Fruit fly (Drosophila melanogaster) whole organism, prepupa: ENCODE data around the gene Mics1.
A peak's percentile ranks its signal among the peaks of the same experiment; 100 is the strongest.

ENCODE experiments used
- Blimp-1 ChIP-seq: fragments of 200-800 bp; sonication (Bioruptor generic); optimal IDR thresholded peaks from 3 replicates; lab custom pipeline; 2017; ENCODE audit warnings: missing biosample characterization, missing genetic modification characterization, mild to moderate bottlenecking, moderate library complexity, missing genetic modification reagents
- CG10631 ChIP-seq: fragments of 200-800 bp; sonication (Bioruptor generic); optimal IDR thresholded peaks from 2 replicates; lab custom pipeline; 2016; ENCODE audit warnings: missing biosample characterization, missing genetic modification characterization
- CG11762 ChIP-seq: fragments of 200-800 bp; sonication (Bioruptor generic); optimal IDR thresholded peaks from 3 replicates; lab custom pipeline; 2016; ENCODE audit warnings: missing biosample characterization, missing genetic modification characterization; ENCODE audit not compliant: insufficient read depth
- CG1621 ChIP-seq: fragments of 200-800 bp; sonication (Bioruptor generic); optimal IDR thresholded peaks from 3 replicates; lab custom pipeline; 2018; ENCODE audit warnings: missing biosample characterization, mild to moderate bottlenecking, missing genetic modification characterization
- CG16779 ChIP-seq: fragments of 200-800 bp; sonication (Bioruptor generic); optimal IDR thresholded peaks from 3 replicates; lab custom pipeline; 2017; ENCODE audit warnings: missing biosample characterization, mild to moderate bottlenecking, missing genetic modification characterization
- CG3032 ChIP-seq: fragments of 200-800 bp; optimal IDR thresholded peaks from 2 replicates; lab custom pipeline; 2019; ENCODE audit warnings: missing biosample characterization, mild to moderate bottlenecking, missing genetic modification characterization, moderate library complexity
- CG31627 ChIP-seq: fragments of 200-800 bp; sonication (Bioruptor generic); optimal IDR thresholded peaks from 3 replicates; lab custom pipeline; 2016; ENCODE audit warnings: missing biosample characterization, missing genetic modification characterization
- CG3919 ChIP-seq: fragments of 200-800 bp; sonication (Bioruptor generic); optimal IDR thresholded peaks from 3 replicates; lab custom pipeline; 2016; ENCODE audit warnings: missing biosample characterization, missing genetic modification characterization
- CG4318 ChIP-seq: fragments of 200-800 bp; sonication (Bioruptor generic); optimal IDR thresholded peaks from 3 replicates; lab custom pipeline; 2017; ENCODE audit warnings: missing biosample characterization, mild to moderate bottlenecking, missing genetic modification characterization
- CG6276 ChIP-seq: fragments of 200-800 bp; sonication (Bioruptor generic); optimal IDR thresholded peaks from 2 replicates; lab custom pipeline; 2017; ENCODE audit warnings: missing biosample characterization, mild to moderate bottlenecking, missing genetic modification characterization
- CG8632 ChIP-seq: fragments of 200-800 bp; sonication (Bioruptor generic); optimal IDR thresholded peaks from 3 replicates; lab custom pipeline; 2016; ENCODE audit warnings: missing biosample characterization, missing genetic modification characterization
- CG9139 ChIP-seq: fragments of 200-800 bp; sonication (Bioruptor generic); optimal IDR thresholded peaks from 3 replicates; lab custom pipeline; 2017; ENCODE audit warnings: missing biosample characterization, mild to moderate bottlenecking, missing genetic modification characterization
- Eip75B ChIP-seq: fragments of 200-800 bp; sonication (Bioruptor generic); optimal IDR thresholded peaks from 3 replicates; lab custom pipeline; 2016; ENCODE audit warnings: missing biosample characterization, missing genetic modification characterization
- Eip78C ChIP-seq: fragments of 200-800 bp; sonication (Bioruptor generic); peaks from one replicate; lab custom pipeline; 2016; ENCODE audit warnings: missing biosample characterization, missing genetic modification characterization
- Ets21C ChIP-seq: fragments of 200-800 bp; sonication (Bioruptor generic); optimal IDR thresholded peaks from 3 replicates; lab custom pipeline; 2016; ENCODE audit warnings: missing biosample characterization, missing genetic modification characterization
- Ets96B ChIP-seq: fragments of 200-800 bp; optimal IDR thresholded peaks from 2 replicates; lab custom pipeline; 2019; ENCODE audit warnings: missing biosample characterization, mild to moderate bottlenecking, missing genetic modification characterization, moderate library complexity
- Hr38 ChIP-seq: sonication (Bioruptor generic); optimal IDR thresholded peaks from 2 replicates; lab custom pipeline; 2016; ENCODE audit warnings: missing biosample characterization, missing genetic modification characterization
- Hr39 ChIP-seq: fragments of 200-800 bp; sonication (Bioruptor generic); optimal IDR thresholded peaks from 2 replicates; lab custom pipeline; 2016; ENCODE audit warnings: missing biosample characterization, missing genetic modification characterization
- Hr4 ChIP-seq: fragments of 200-800 bp; sonication (Bioruptor generic); optimal IDR thresholded peaks from 3 replicates; lab custom pipeline; 2016; ENCODE audit warnings: missing biosample characterization, missing genetic modification characterization
- Met ChIP-seq: fragments of 200-800 bp; sonication (Bioruptor generic); optimal IDR thresholded peaks from 3 replicates; lab custom pipeline; 2016; ENCODE audit warnings: missing biosample characterization, missing genetic modification characterization
- Smox ChIP-seq: fragments of 200-800 bp; sonication (Bioruptor generic); optimal IDR thresholded peaks from 3 replicates; lab custom pipeline; 2016; ENCODE audit warnings: missing biosample characterization, missing genetic modification characterization
- Sox102F ChIP-seq: fragments of 200-800 bp; sonication (Bioruptor generic); optimal IDR thresholded peaks from 2 replicates; lab custom pipeline; 2016; ENCODE audit warnings: missing biosample characterization, mild to moderate bottlenecking, missing genetic modification characterization
- cyc ChIP-seq: fragments of 200-800 bp; sonication (Bioruptor generic); optimal IDR thresholded peaks from 3 replicates; lab custom pipeline; 2016; ENCODE audit warnings: missing biosample characterization, missing genetic modification characterization
- dac ChIP-seq: fragments of 200-800 bp; sonication (Bioruptor generic); optimal IDR thresholded peaks from 2 replicates; lab custom pipeline; 2017; ENCODE audit warnings: missing biosample characterization, mild to moderate bottlenecking, missing genetic modification characterization
- dsx ChIP-seq: fragments of 200-800 bp; optimal IDR thresholded peaks from 3 replicates; lab custom pipeline; 2019; ENCODE audit warnings: missing biosample characterization, mild to moderate bottlenecking, missing genetic modification characterization, moderate library complexity; ENCODE audit not compliant: poor library complexity, severe bottlenecking
- fd85E ChIP-seq: fragments of 200-800 bp; sonication (Bioruptor generic); optimal IDR thresholded peaks from 3 replicates; lab custom pipeline; 2016; ENCODE audit warnings: missing biosample characterization, missing genetic modification characterization
- fkh ChIP-seq: fragments of 200-800 bp; sonication (Bioruptor generic); optimal IDR thresholded peaks from 3 replicates; lab custom pipeline; 2017; ENCODE audit warnings: missing biosample characterization, mild to moderate bottlenecking, missing genetic modification characterization, moderate library complexity
- lz ChIP-seq: fragments of 200-800 bp; sonication (Bioruptor generic); optimal IDR thresholded peaks from 3 replicates; lab custom pipeline; 2016; ENCODE audit warnings: missing biosample characterization, missing genetic modification characterization
- net ChIP-seq: fragments of 200-800 bp; sonication (Bioruptor generic); optimal IDR thresholded peaks from 3 replicates; lab custom pipeline; 2016; ENCODE audit warnings: missing biosample characterization, missing genetic modification characterization
- pdm3 ChIP-seq: fragments of 200-800 bp; sonication (Bioruptor generic); optimal IDR thresholded peaks from 3 replicates; lab custom pipeline; 2016; ENCODE audit warnings: missing biosample characterization, missing genetic modification characterization
- salr ChIP-seq, 2 experiments: fragments of 200-800 bp; sonication (Bioruptor generic); optimal IDR thresholded peaks; 3 replicates each; lab custom pipeline; 2016 to 2018; ENCODE audit warnings: missing biosample characterization in 2 of 2, missing genetic modification characterization in 2 of 2, mild to moderate bottlenecking in 1 of 2
- ss ChIP-seq, 2 experiments: fragments of 200-800 bp; sonication (Bioruptor generic); optimal IDR thresholded peaks; 2 replicates in 1 of 2; 3 replicates in 1 of 2; lab custom pipeline; 2017 to 2018; ENCODE audit warnings: mild to moderate bottlenecking in 2 of 2, missing biosample characterization in 2 of 2, missing genetic modification characterization in 2 of 2, moderate library complexity in 1 of 2
- svp ChIP-seq: fragments of 200-800 bp; sonication (Bioruptor generic); peaks from one replicate; lab custom pipeline; 2016; ENCODE audit warnings: missing biosample characterization, missing genetic modification characterization
- topi ChIP-seq: fragments of 200-800 bp; sonication (Bioruptor generic); optimal IDR thresholded peaks from 3 replicates; lab custom pipeline; 2016; ENCODE audit warnings: missing biosample characterization, missing genetic modification characterization
- vri ChIP-seq: fragments of 200-800 bp; sonication (Bioruptor generic); optimal IDR thresholded peaks from 3 replicates; lab custom pipeline; 2016; ENCODE audit warnings: missing biosample characterization, mild to moderate bottlenecking, missing genetic modification characterization

Mics1 gene

dm6 chr3R:7522266-7522955 lies 20.2 kb upstream of the Mics1 start:
- TF ChIP-seq Ets21C (GFP tag; lab: Kevin White, UChicago) (no peak), svp (peak; percentile 91), dac (GFP tag; lab: Kevin White, UChicago) (no peak), Eip75B (GFP tag; lab: Kevin White, UChicago) (no peak), CG6276 (peak; percentile 70), fkh (GFP tag; lab: Kevin White, UChicago) (peak; percentile 20)

DNA sequence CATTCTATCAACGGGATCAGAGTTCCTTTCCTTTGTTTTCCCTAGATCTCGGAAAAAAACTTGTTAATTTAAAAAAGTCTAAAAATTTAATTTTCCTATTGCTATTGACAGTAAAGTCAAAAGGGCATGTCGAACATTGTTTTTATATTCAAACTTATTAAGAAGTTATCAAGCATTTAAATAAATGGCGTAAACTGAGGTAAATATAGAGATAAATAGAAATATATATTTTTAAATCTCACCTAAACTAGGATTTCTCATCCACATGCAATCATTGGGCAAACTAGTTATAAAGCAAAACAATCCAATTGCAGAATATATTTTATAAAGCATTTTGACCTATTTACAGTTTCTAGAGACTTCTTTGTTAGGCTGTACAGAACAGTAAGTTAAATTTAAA lies 17.2 kb upstream of the Mics1 start, which contains the start of gene Ubc84D:
Gene Ubc84D (minus strand): TSS at position 101 of the 400 bp plus-strand sequence.
- TF ChIP-seq net (GFP tag; lab: Kevin White, UChicago) (no peak), lz (no peak), CG3919 (GFP tag; lab: Kevin White, UChicago) (no peak), Hr4 (GFP tag; lab: Kevin White, UChicago) (no peak), CG1621 (tag; lab: Kevin White, UChicago) (no peak), Ets96B (tag; lab: Kevin White, UChicago) (no peak), CG16779 (tag; lab: Kevin White, UChicago) (no peak), ss (GFP tag; optimal IDR thresholded peaks at IDR 0.05; lab: Kevin White, UChicago) (no peak), CG9139 (GFP tag; lab: Kevin White, UChicago) (no peak), Sox102F (GFP tag; lab: Kevin White, UChicago) (no peak), Met (GFP tag; lab: Kevin White, UChicago) (no peak), Hr38 (GFP tag; lab: Kevin White, UChicago) (no peak), Eip78C (GFP tag; lab: Kevin White, UChicago) (no peak), salr (GFP tag; optimal IDR thresholded peaks at IDR 0.05; lab: Kevin White, UChicago) (no peak), CG10631 (GFP tag; lab: Kevin White, UChicago) (no peak), cyc (GFP tag; lab: Kevin White, UChicago) (no peak), Blimp-1 (no peak), fd85E (GFP tag; lab: Kevin White, UChicago) (no peak), CG11762 (GFP tag; lab: Kevin White, UChicago) (no peak)

- TF ChIP-seq svp = peak; percentile 76
- peak; percentile 31 for TF ChIP-seq fkh (GFP tag; lab: Kevin White, UChicago)
- peak; percentile 11 for TF ChIP-seq vri (GFP tag; lab: Kevin White, UChicago)
- TF ChIP-seq CG8632 = no peak
- TF ChIP-seq pdm3 (GFP tag; lab: Kevin White, UChicago) = no peak
Observed at dm6 chr3R:7515599-7516069, 13.5 kb upstream of the Mics1 start, which contains the start of gene alpha-Est8. TSS of gene alpha-Est8 (minus strand) at chr3R:7515670.

DNA sequence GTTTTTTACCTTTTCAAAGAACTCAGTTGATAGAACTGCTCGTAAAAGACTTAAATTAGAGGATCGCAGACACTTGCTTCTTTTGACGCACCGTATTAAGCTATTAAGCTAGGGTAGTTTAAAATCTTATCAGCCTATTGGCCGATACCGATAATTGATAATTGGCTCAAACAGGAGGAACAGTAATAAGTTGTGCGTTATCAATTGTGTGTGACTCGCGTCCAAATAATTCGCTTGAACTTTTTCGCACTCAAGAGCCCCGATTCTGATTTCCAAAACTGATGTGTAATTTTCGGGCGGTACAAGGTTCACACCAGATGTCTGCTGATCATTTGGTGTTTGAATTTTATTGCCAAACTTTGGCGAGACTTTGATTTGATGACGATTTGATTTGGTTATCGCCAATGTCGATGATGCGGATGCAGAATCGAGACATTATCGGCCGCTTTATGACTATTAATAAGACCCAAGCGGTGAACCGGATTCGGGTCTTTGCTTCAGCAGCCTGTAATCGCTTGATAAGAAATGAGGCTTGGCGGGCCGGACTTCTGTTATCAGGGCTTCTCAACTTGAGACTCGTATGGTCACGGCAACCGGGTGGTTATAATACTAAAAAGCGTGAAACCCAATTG lies 12.2 kb upstream of the Mics1 start:
- TF ChIP-seq vri (GFP tag; lab: Kevin White, UChicago) (no peak), svp (peak; percentile 99)

DNA sequence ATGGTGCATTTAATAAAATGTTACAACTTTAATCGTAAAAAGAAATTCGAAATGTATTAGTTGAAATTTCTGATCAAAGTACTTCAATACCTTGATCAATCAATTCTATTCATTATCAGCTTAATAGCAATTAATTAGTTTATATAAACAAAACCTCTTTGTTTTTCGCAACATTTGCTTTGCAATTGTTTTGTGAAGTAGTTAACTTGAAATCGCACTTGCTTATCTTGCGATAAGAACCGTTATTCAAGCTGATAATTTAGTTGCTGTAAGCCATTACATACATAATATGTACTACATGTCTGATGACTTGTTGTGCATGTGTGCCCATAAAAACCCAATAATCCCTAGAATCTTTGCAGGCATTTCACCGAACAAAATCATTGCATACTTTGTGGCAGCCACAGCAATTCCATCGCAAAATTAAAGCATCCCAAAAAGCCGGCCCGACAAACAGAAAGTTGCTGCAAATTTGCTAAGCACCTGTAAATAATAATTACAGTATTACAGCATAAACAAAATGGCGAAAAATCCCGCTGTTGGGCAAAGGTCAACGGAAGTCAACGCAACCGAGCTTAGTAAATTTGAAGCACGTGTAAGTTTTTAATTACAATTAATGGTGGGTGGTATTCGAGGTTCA lies 6.1 kb upstream of the Mics1 start:
- TF ChIP-seq CG3032 (no peak), Eip78C (GFP tag; lab: Kevin White, UChicago) (peak; percentile 67), CG8632 (no peak), topi (no peak), dsx (GFP tag; lab: Kevin White, UChicago) (no peak), Smox (GFP tag; lab: Kevin White, UChicago) (no peak), Met (GFP tag; lab: Kevin White, UChicago) (no peak), CG1621 (tag; lab: Kevin White, UChicago) (no peak), Hr38 (GFP tag; lab: Kevin White, UChicago) (no peak), CG4318 (GFP tag; lab: Kevin White, UChicago) (no peak), Hr39 (GFP tag; lab: Kevin White, UChicago) (no peak), salr (GFP tag; optimal IDR thresholded peaks at IDR 0.05; lab: Kevin White, UChicago) (no peak), CG31627 (no peak), svp (peak; percentile 83), CG11762 (GFP tag; lab: Kevin White, UChicago) (no peak), Ets21C (GFP tag; lab: Kevin White, UChicago) (no peak), vri (GFP tag; lab: Kevin White, UChicago) (peak; percentile 69), Eip75B (GFP tag; lab: Kevin White, UChicago) (no peak), fkh (GFP tag; lab: Kevin White, UChicago) (peak; percentile 5)
